Worm (Caenorhabditis elegans) whole organism, L2 larva: ENCODE data around the gene Y7A9D.1.

ENCODE experiments used
- C34F6.9 ChIP-seq: fragments of 150-350 bp; optimal IDR thresholded peaks from 2 replicates; lab custom pipeline; 2014; ENCODE audit warnings: missing biosample characterization, missing genetic modification characterization
- F13H6.1 ChIP-seq: sonication (generic microtip); optimal IDR thresholded peaks from 2 replicates; lab custom pipeline; 2016; ENCODE audit warnings: missing genetic modification characterization, missing compliant biosample characterization
- R02D3.7 ChIP-seq: fragments of 150-350 bp; optimal IDR thresholded peaks from 2 replicates; lab custom pipeline; 2014; ENCODE audit warnings: missing biosample characterization, missing genetic modification characterization
- Y55F3AM.14 ChIP-seq: fragments of 200-800 bp; sonication (Bioruptor generic); optimal IDR thresholded peaks from 2 replicates; lab custom pipeline; 2018; ENCODE audit warnings: mild to moderate bottlenecking, missing genetic modification characterization, missing compliant biosample characterization
- ZK546.5 ChIP-seq: sonication (generic microtip); optimal IDR thresholded peaks from 2 replicates; lab custom pipeline; 2017; ENCODE audit warnings: missing biosample characterization, missing genetic modification characterization
- alr-1 ChIP-seq: fragments of 150-350 bp; optimal IDR thresholded peaks from 2 replicates; lab custom pipeline; 2014; ENCODE audit warnings: missing biosample characterization, missing genetic modification characterization
- aly-2 ChIP-seq: fragments of 150-350 bp; optimal IDR thresholded peaks from 2 replicates; lab custom pipeline; 2014; ENCODE audit warnings: missing biosample characterization, missing genetic modification characterization
- ama-1 ChIP-seq: fragments of 150-350 bp; optimal IDR thresholded peaks from 2 replicates; lab custom pipeline; 2018; ENCODE audit warnings: inconsistent platforms
- blmp-1 ChIP-seq: sonication (generic microtip); optimal IDR thresholded peaks from 2 replicates; lab custom pipeline; 2017; ENCODE audit warnings: missing genetic modification characterization, mild to moderate bottlenecking, missing compliant biosample characterization, antibody characterized with exemption, moderate library complexity; ENCODE audit not compliant: insufficient read depth
- ceh-16 ChIP-seq: fragments of 150-350 bp; optimal IDR thresholded peaks from 2 replicates; lab custom pipeline; 2014; ENCODE audit warnings: missing biosample characterization, missing genetic modification characterization
- crh-2 ChIP-seq: sonication (generic microtip); optimal IDR thresholded peaks from 2 replicates; lab custom pipeline; 2017; ENCODE audit warnings: missing biosample characterization, missing genetic modification characterization
- dmd-4 ChIP-seq: sonication (generic microtip); optimal IDR thresholded peaks from 2 replicates; lab custom pipeline; 2017; ENCODE audit warnings: missing biosample characterization, missing genetic modification characterization
- elt-3 ChIP-seq: sonication (generic microtip); optimal IDR thresholded peaks from 2 replicates; lab custom pipeline; 2017; ENCODE audit warnings: missing biosample characterization, missing genetic modification characterization
- fos-1 ChIP-seq: fragments of 150-350 bp; optimal IDR thresholded peaks from 2 replicates; lab custom pipeline; 2014; ENCODE audit warnings: missing biosample characterization, missing genetic modification characterization
- gmeb-1 ChIP-seq: fragments of 150-350 bp; optimal IDR thresholded peaks from 2 replicates; lab custom pipeline; 2014; ENCODE audit warnings: missing biosample characterization, missing genetic modification characterization
- lin-11 ChIP-seq: fragments of 150-350 bp; sonication (generic microtip); optimal IDR thresholded peaks from 2 replicates; lab custom pipeline; 2014; ENCODE audit warnings: missing biosample characterization, missing genetic modification characterization, inconsistent platforms, mixed read lengths
- lin-13 ChIP-seq: fragments of 150-350 bp; optimal IDR thresholded peaks from 2 replicates; lab custom pipeline; 2014; ENCODE audit warnings: missing biosample characterization, missing genetic modification reagents, missing genetic modification characterization
- lin-39 ChIP-seq: fragments of 150-350 bp; optimal IDR thresholded peaks from 2 replicates; lab custom pipeline; 2014; ENCODE audit warnings: missing biosample characterization, missing genetic modification reagents, missing genetic modification characterization
- lsy-2 ChIP-seq, 2 experiments: fragments of 150-350 bp in 1 of 2; sonication (generic microtip) in 1 of 2; optimal IDR thresholded peaks; 2 replicates each; lab custom pipeline; 2014 to 2017; ENCODE audit warnings: missing biosample characterization in 2 of 2, missing genetic modification characterization in 2 of 2
- mab-5 ChIP-seq: fragments of 150-350 bp; optimal IDR thresholded peaks from 2 replicates; lab custom pipeline; 2014; ENCODE audit warnings: missing biosample characterization, missing genetic modification characterization
- mbf-1 ChIP-seq: sonication (generic microtip); optimal IDR thresholded peaks from 2 replicates; lab custom pipeline; 2017; ENCODE audit warnings: missing biosample characterization, missing genetic modification characterization
- mdl-1 ChIP-seq, 2 experiments: fragments of 150-350 bp in 1 of 2; sonication (generic microtip) in 1 of 2; optimal IDR thresholded peaks; 2 replicates each; lab custom pipeline; 2017; ENCODE audit warnings: missing biosample characterization in 2 of 2, missing genetic modification characterization in 2 of 2
- nhr-10 ChIP-seq: sonication (generic microtip); optimal IDR thresholded peaks from 2 replicates; lab custom pipeline; 2017; ENCODE audit warnings: missing biosample characterization, missing genetic modification characterization
- nhr-11 ChIP-seq: fragments of 150-350 bp; optimal IDR thresholded peaks from 2 replicates; lab custom pipeline; 2014; ENCODE audit warnings: missing biosample characterization, missing genetic modification characterization
- nhr-129 ChIP-seq: fragments of 150-350 bp; optimal IDR thresholded peaks from 2 replicates; lab custom pipeline; 2014; ENCODE audit warnings: missing biosample characterization, missing genetic modification characterization
- nhr-21 ChIP-seq: fragments of 150-350 bp; optimal IDR thresholded peaks from 2 replicates; lab custom pipeline; 2014; ENCODE audit warnings: missing biosample characterization, missing genetic modification characterization
- nhr-23 ChIP-seq: fragments of 150-350 bp; optimal IDR thresholded peaks from 2 replicates; lab custom pipeline; 2014; ENCODE audit warnings: missing biosample characterization, missing genetic modification reagents, missing genetic modification characterization
- nhr-25 ChIP-seq: fragments of 150-350 bp; sonication (generic microtip); optimal IDR thresholded peaks from 3 replicates; lab custom pipeline; 2014; ENCODE audit warnings: missing biosample characterization, missing genetic modification characterization
- nhr-6 ChIP-seq: fragments of 150-350 bp; optimal IDR thresholded peaks from 2 replicates; lab custom pipeline; 2014; ENCODE audit warnings: missing biosample characterization, missing genetic modification characterization
- nhr-77 ChIP-seq: fragments of 150-350 bp; optimal IDR thresholded peaks from 2 replicates; lab custom pipeline; 2014; ENCODE audit warnings: missing biosample characterization, missing genetic modification characterization
- peb-1 ChIP-seq: fragments of 150-350 bp; optimal IDR thresholded peaks from 2 replicates; lab custom pipeline; 2014; ENCODE audit warnings: missing biosample characterization, missing genetic modification characterization
- sem-4 ChIP-seq: fragments of 150-350 bp; optimal IDR thresholded peaks from 2 replicates; lab custom pipeline; 2014; ENCODE audit warnings: missing biosample characterization, missing genetic modification reagents, missing genetic modification characterization
- skn-1 ChIP-seq: sonication (generic microtip); optimal IDR thresholded peaks from 2 replicates; lab custom pipeline; 2017; ENCODE audit warnings: missing biosample characterization, missing genetic modification characterization
- sma-9 ChIP-seq, 2 experiments: fragments of 150-350 bp in 1 of 2; sonication (generic microtip) in 1 of 2; optimal IDR thresholded peaks; 2 replicates each; lab custom pipeline; 2014 to 2016; ENCODE audit warnings: missing genetic modification characterization in 2 of 2, mild to moderate bottlenecking in 1 of 2, missing biosample characterization in 1 of 2, missing compliant biosample characterization in 1 of 2, missing genetic modification reagents in 1 of 2, moderate library complexity in 1 of 2
- unc-39 ChIP-seq: fragments of 150-350 bp; optimal IDR thresholded peaks from 2 replicates; lab custom pipeline; 2014; ENCODE audit warnings: missing biosample characterization, missing genetic modification characterization
- unc-55 ChIP-seq: fragments of 150-350 bp; sonication (generic microtip); optimal IDR thresholded peaks from 3 replicates; lab custom pipeline; 2014; ENCODE audit warnings: missing biosample characterization, missing genetic modification reagents, missing genetic modification characterization
- unc-62 ChIP-seq: fragments of 150-350 bp; optimal IDR thresholded peaks from 2 replicates; lab custom pipeline; 2014; ENCODE audit warnings: missing biosample characterization, missing genetic modification reagents, missing genetic modification characterization
- zag-1 ChIP-seq: fragments of 150-350 bp; optimal IDR thresholded peaks from 2 replicates; lab custom pipeline; 2014; ENCODE audit warnings: missing biosample characterization, missing genetic modification characterization
- ztf-1 ChIP-seq: fragments of 200-800 bp; sonication (Bioruptor generic); conservative IDR thresholded peaks from 2 replicates; pipeline ENCODE4 v1.3.6; 2022; ENCODE audit warnings: missing genetic modification characterization, missing compliant biosample characterization
- ztf-4 ChIP-seq: fragments of 150-350 bp; optimal IDR thresholded peaks from 2 replicates; lab custom pipeline; 2014; ENCODE audit warnings: missing biosample characterization, missing genetic modification characterization

Y7A9D.1 gene

DNA sequence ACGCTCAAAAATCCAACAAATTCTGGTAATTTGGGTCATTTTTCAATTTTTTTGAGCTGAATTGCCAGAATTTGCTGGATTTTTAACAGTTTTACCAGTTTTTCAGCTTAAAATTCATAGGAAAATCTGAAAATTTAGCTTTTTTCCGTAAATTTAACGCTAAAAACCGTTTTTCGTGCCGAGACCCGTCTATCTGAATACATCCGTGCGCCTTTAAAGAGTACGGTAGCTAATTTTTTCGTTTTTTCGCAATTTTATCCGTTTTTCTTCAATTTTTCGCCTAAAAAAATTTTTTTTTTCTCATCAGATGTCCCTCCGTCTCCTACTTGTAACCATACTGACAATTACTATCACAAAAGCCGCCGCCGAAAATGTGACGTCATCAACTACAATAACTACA lies 29.7 kb upstream of the Y7A9D.1 start, which contains the start of gene Y65A5A.2:
TSS of gene Y65A5A.2 (plus strand) at position 308 of the 400 bp plus-strand sequence.
- TF ChIP-seq unc-62 (GFP tag; lab: Kevin White, UChicago) (no peak), aly-2 (no peak), zag-1 (tag; lab: Kevin White, UChicago) (no peak), mab-5 (tag; lab: Kevin White, UChicago) (no peak), peb-1 (tag; lab: Kevin White, UChicago) (no peak), skn-1 (no peak), nhr-129 (tag; lab: Kevin White, UChicago) (no peak), dmd-4 (tag; lab: Kevin White, UChicago) (no peak), ama-1 (lab: Kevin White, UChicago) (no peak), nhr-25 (tag; lab: Kevin White, UChicago) (no peak)

DNA sequence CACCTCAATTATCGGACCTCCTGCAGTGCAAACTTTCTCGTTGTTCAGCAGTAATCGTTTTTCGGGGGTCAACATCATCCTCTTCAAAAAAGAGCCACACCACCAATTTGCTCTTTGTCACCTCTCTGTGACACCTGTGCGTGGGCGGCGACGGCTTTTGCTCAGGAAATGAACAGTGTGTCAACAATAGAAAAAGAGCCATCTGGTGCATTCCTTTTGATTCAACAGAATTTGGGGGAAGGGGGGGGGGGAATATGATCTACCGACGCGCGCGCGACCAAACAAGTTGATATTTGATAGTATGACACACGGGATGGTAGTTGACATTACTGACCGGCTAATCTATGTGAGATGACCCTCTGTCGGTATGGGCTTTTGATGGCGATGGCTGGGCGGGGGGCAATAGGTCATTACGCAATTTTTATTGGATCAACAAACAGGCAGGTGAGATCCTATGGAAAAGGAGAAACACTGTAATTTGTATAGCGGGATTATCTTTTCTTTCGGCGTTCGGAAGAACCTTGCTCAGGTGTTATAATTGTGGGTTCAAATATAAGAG lies 28.1 kb upstream of the Y7A9D.1 start:
- TF ChIP-seq F13H6.1 (tag; lab: Kevin White, UChicago) (no peak), mbf-1 (tag; lab: Kevin White, UChicago) (no peak), sem-4 (tag; lab: Kevin White, UChicago) (no peak), mdl-1 (tag; optimal IDR thresholded peaks at IDR 0.05; lab: Kevin White, UChicago) (no peak), blmp-1 (tag; lab: Kevin White, UChicago) (no peak), ZK546.5 (tag; lab: Kevin White, UChicago) (no peak), fos-1 (tag; lab: Kevin White, UChicago) (no peak), nhr-25 (tag; lab: Kevin White, UChicago) (no peak), crh-2 (no peak), nhr-129 (tag; lab: Kevin White, UChicago) (no peak), C34F6.9 (tag; lab: Kevin White, UChicago) (no peak), nhr-23 (tag; lab: Kevin White, UChicago) (no peak), elt-3 (no peak), ztf-1 (GFP tag; lab: Robert Waterston, UW) (no peak), lin-39 (no peak), lin-13 (GFP tag; lab: Kevin White, UChicago) (no peak), ama-1 (lab: Kevin White, UChicago) (no peak), Y55F3AM.14 (GFP tag; lab: Kevin White, UChicago) (no peak)

DNA sequence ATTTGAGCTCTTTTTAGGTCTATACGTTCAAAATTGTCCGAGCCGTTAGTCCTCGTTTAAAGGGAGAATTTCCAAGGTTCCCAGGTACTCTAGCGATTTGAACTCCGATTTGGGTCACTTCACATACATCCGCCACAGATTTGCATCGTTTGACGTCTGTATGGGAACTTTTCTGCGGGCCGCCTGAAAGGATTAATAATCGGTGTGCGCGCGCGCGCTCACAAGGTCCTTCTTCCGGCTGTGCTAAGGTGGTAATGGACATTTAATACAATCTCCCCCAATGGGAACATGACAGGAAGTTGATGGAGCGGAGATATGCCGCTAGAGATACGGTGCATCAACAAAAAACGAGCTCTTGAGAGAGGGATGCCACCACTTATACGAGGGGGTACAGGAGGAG lies 25.8 kb upstream of the Y7A9D.1 start:
- TF ChIP-seq sma-9 (GFP tag; optimal IDR thresholded peaks at IDR 0.05; lab: Kevin White, UChicago) (no peak), sma-9 (tag; optimal IDR thresholded peaks at IDR 0.05; lab: Kevin White, UChicago) (no peak), nhr-11 (tag; lab: Kevin White, UChicago) (no peak), nhr-77 (tag; lab: Kevin White, UChicago) (no peak), nhr-21 (no peak), gmeb-1 (no peak), nhr-23 (tag; lab: Kevin White, UChicago) (no peak), unc-62 (GFP tag; lab: Kevin White, UChicago) (no peak), R02D3.7 (tag; lab: Kevin White, UChicago) (no peak), mdl-1 (tag; optimal IDR thresholded peaks at IDR 0.05; lab: Kevin White, UChicago) (no peak), F13H6.1 (tag; lab: Kevin White, UChicago) (no peak), zag-1 (tag; lab: Kevin White, UChicago) (no peak), lsy-2 (tag; optimal IDR thresholded peaks at IDR 0.05; lab: Kevin White, UChicago) (no peak), nhr-6 (tag; lab: Kevin White, UChicago) (no peak), dmd-4 (tag; lab: Kevin White, UChicago) (no peak), lin-39 (no peak), ZK546.5 (tag; lab: Kevin White, UChicago) (no peak)

DNA sequence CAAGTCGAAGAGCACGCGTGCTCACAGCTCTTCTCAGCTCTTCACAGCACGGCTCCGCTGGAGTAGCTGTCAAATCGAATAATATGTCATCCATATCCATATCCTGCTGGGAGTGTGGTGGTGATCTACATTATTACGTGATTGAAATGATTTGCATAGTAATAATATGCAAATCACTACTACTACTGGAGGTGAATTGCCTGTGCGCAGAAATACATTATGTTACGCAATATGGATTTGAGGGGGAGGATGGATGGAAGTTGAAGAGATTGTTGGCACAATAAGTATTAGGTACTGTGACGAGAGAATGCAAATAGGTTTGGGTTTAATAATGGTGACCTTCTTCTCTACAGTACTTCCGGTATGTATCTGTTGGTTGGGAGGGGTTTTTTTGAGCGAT lies 21.3 kb upstream of the Y7A9D.1 start:
- no peak for TF ChIP-seq nhr-10 (tag; lab: Kevin White, UChicago)
- no peak for TF ChIP-seq blmp-1 (tag; lab: Kevin White, UChicago)
- TF ChIP-seq, all 48 proteins: peak for 0

DNA sequence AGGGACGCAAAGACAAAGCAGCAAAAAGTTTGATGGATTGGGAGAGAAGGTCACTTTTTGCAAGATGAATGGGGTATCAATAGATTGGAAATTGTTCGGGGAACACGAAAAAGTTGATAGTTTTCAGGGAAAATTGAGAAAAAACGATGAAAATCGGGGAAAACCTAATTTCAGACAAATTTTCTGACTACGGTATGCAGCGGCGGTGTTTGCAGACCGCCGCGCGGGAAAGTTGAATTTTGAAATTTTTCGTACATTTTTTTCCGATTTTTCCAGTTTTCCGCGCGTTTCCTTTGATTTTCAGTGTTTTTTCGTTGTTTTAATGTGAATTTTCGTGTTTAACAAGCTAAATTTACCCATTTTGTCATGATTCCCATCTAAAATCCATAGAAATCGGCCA lies 19.4 kb upstream of the Y7A9D.1 start:
- no peak for TF ChIP-seq unc-62 (GFP tag; lab: Kevin White, UChicago)
- no peak for TF ChIP-seq F13H6.1 (tag; lab: Kevin White, UChicago)
- TF ChIP-seq unc-55 (GFP tag; lab: Kevin White, UChicago) = no peak
- no peak for TF ChIP-seq ztf-4
- TF ChIP-seq crh-2 = no peak
- no peak for TF ChIP-seq C34F6.9 (tag; lab: Kevin White, UChicago)
- no peak for TF ChIP-seq nhr-21
- TF ChIP-seq alr-1 = no peak
- TF ChIP-seq lin-39 = no peak
- no peak for TF ChIP-seq blmp-1 (tag; lab: Kevin White, UChicago)
- no peak for TF ChIP-seq nhr-11 (tag; lab: Kevin White, UChicago)
- no peak for TF ChIP-seq ZK546.5 (tag; lab: Kevin White, UChicago)
- TF ChIP-seq nhr-10 (tag; lab: Kevin White, UChicago) = no peak
- no peak for TF ChIP-seq unc-39 (tag; lab: Kevin White, UChicago)
- no peak for TF ChIP-seq lin-11 (tag; lab: Kevin White, UChicago)
- TF ChIP-seq nhr-23 (tag; lab: Kevin White, UChicago) = no peak
- no peak for TF ChIP-seq ztf-1 (GFP tag; lab: Robert Waterston, UW)
- no peak for TF ChIP-seq ceh-16
- TF ChIP-seq dmd-4 (tag; lab: Kevin White, UChicago) = no peak
